Worm (Caenorhabditis elegans): ENCODE results near the gene W09D10.5.

The W09D10.5 gene

ce11 chrIII:10746406-10746807 lies 35.1 kb upstream of the W09D10.5 start (continued):
- TF ChIP-seq ztf-28 (GFP tag; IDR thresholded peaks at IDR 0.05) (no peak), gei-17 (GFP tag; optimal IDR thresholded peaks at IDR 0.05) (no peak), T07F8.4 (tag; optimal IDR thresholded peaks at IDR 0.05) (peak; percentile 44), lin-35 (GFP tag; optimal IDR thresholded peaks at IDR 0.05) (peak in 2 of 3 experiments; percentile 7 to 38), dpff-1 (tag; optimal IDR thresholded peaks at IDR 0.05) (peak; percentile 18), let-526 (GFP tag; IDR thresholded peaks at IDR 0.05) (no peak), mcd-1 (GFP tag; IDR thresholded peaks at IDR 0.05) (peak; percentile 37), F39B2.1 (GFP tag; IDR thresholded peaks at IDR 0.05) (peak; percentile 82), F10E7.11 (tag; optimal IDR thresholded peaks at IDR 0.05) (peak; percentile 77), akir-1 (GFP tag; optimal IDR thresholded peaks at IDR 0.05) (no peak), F57A8.1 (GFP tag; optimal IDR thresholded peaks at IDR 0.05) (peak; percentile 63), B0019.2 (GFP tag; conservative IDR thresholded peaks at IDR 0.05) (peak; percentile 51; the same call in 1 of the 2 replicates), ztf-26 (tag; optimal IDR thresholded peaks at IDR 0.05) (no peak), hsf-1 (GFP tag; IDR thresholded peaks at IDR 0.05) (peak; percentile 81), chd-7 (tag; optimal IDR thresholded peaks at IDR 0.05) (peak; percentile 61), F22D6.2 (tag; optimal IDR thresholded peaks at IDR 0.05) (no peak), egl-18 (GFP tag; IDR thresholded peaks at IDR 0.05) (no peak), mes-4 (tag; optimal IDR thresholded peaks at IDR 0.05) (peak; percentile 18), attf-6 (GFP tag; IDR thresholded peaks at IDR 0.05) (peak; percentile 87), unc-62 (GFP tag; optimal IDR thresholded peaks at IDR 0.05) (no peak), rcor-1 (GFP tag; IDR thresholded peaks at IDR 0.05) (peak; percentile 66), dpl-1 (GFP tag; optimal IDR thresholded peaks at IDR 0.05) (peak; percentile 6), lsl-1 (GFP tag; optimal IDR thresholded peaks at IDR 0.05) (peak; percentile 61), lin-26 (GFP tag; IDR thresholded peaks at IDR 0.05) (peak; percentile 87), repo-1 (tag; optimal IDR thresholded peaks at IDR 0.05) (peak; percentile 1), rec-8 (tag; optimal IDR thresholded peaks at IDR 0.05) (peak; percentile 64 to 77), ceh-91 (GFP tag; IDR thresholded peaks at IDR 0.05) (no peak), aptf-3 (GFP tag; IDR thresholded peaks at IDR 0.05) (no peak), C06A6.2 (GFP tag; conservative IDR thresholded peaks at IDR 0.05) (no peak), Y67H2A.10 (GFP tag; conservative IDR thresholded peaks at IDR 0.05) (no peak), F33H1.4 (GFP tag; IDR thresholded peaks at IDR 0.05) (peak; percentile 51), F37B4.10 (GFP tag; IDR thresholded peaks at IDR 0.05) (0 out of 2 replicates have a peak, but pooled peaks have one; percentile 11), hlh-12 (tag; optimal IDR thresholded peaks at IDR 0.05) (peak; percentile 50), K11D2.4 (GFP tag; IDR thresholded peaks at IDR 0.05) (no peak), atf-7 (tag; optimal IDR thresholded peaks at IDR 0.05) (peak; percentile 27), Y53G8AR.9 (GFP tag; conservative IDR thresholded peaks at IDR 0.05) (peak; percentile 94), madf-3 (GFP tag; IDR thresholded peaks at IDR 0.05) (peak; percentile 84), ztf-18 (tag; optimal IDR thresholded peaks at IDR 0.05) (peak; percentile 70), F55B11.4 (tag; optimal IDR thresholded peaks at IDR 0.05; ENCODE audit: borderline replicate concordance, insufficient read depth) (no peak), die-1 (tag; optimal IDR thresholded peaks at IDR 0.05) (peak; percentile 80), ccch-3 (GFP tag; optimal IDR thresholded peaks at IDR 0.05) (no peak), ztf-3 (GFP tag; optimal IDR thresholded peaks at IDR 0.05) (no peak), F23B12.7 (tag; optimal IDR thresholded peaks at IDR 0.05; ENCODE audit: insufficient read depth) (peak; percentile 32), cebp-1 (GFP tag; IDR thresholded peaks at IDR 0.05) (no peak), cebp-1 (tag; optimal IDR thresholded peaks at IDR 0.05) (peak; percentile 61), snpc-1.3 (tag; optimal IDR thresholded peaks at IDR 0.05; ENCODE audit: insufficient read depth) (peak; percentile 69), ztf-6 (GFP tag; IDR thresholded peaks at IDR 0.05) (no peak), nhr-90 (tag; optimal IDR thresholded peaks at IDR 0.05) (peak; percentile 43), nfya-1 (tag; optimal IDR thresholded peaks at IDR 0.05; ENCODE audit: borderline replicate concordance, insufficient read depth) (no peak)

All from whole organism, young adult.